Fruit fly (Drosophila melanogaster) whole organism, embryonic: ENCODE results near the gene CG10194.

Experiments
- Abd-B ChIP-seq: fragments of 200-800 bp; sonication (Bioruptor generic); optimal IDR thresholded peaks from 2 replicates; lab custom pipeline; 2018; ENCODE audit warnings: missing biosample characterization, mild to moderate bottlenecking, missing genetic modification characterization, moderate library complexity
- Awh ChIP-seq: fragments of 200-800 bp; sonication (Bioruptor generic); IDR thresholded peaks from 2 replicates; pipeline ENCODE4, ENCODE4 v1.3.6; 2022; ENCODE audit warnings: missing biosample characterization, missing genetic modification characterization
- Bgb ChIP-seq: fragments of 200-800 bp; sonication (Bioruptor generic); IDR thresholded peaks from 2 replicates; pipeline ENCODE4 v1.3.6; 2022; ENCODE audit warnings: missing biosample characterization, missing genetic modification characterization; ENCODE audit not compliant: partially characterized antibody
- Bteb2 ChIP-seq: fragments of 200-800 bp; sonication (Bioruptor generic); optimal IDR thresholded peaks from 2 replicates; lab custom pipeline; 2016; ENCODE audit warnings: missing biosample characterization, missing genetic modification characterization
- CG10654 ChIP-seq: fragments of 200-800 bp; sonication (Bioruptor generic); optimal IDR thresholded peaks from 2 replicates; lab custom pipeline; 2016; ENCODE audit warnings: missing biosample characterization, missing genetic modification characterization
- CG14965 ChIP-seq: fragments of 200-800 bp; sonication (Bioruptor generic); optimal IDR thresholded peaks from 2 replicates; lab custom pipeline; 2016; ENCODE audit warnings: missing biosample characterization, missing genetic modification characterization, borderline replicate concordance
- CG15696 ChIP-seq: fragments of 200-800 bp; sonication (Bioruptor generic); optimal IDR thresholded peaks from 2 replicates; lab custom pipeline; 2019; ENCODE audit warnings: missing biosample characterization, mild to moderate bottlenecking, missing genetic modification characterization, moderate library complexity
- CG1602 ChIP-seq: fragments of 200-800 bp; sonication (Bioruptor generic); optimal IDR thresholded peaks from 3 replicates; lab custom pipeline; 2016; ENCODE audit warnings: missing biosample characterization, missing genetic modification characterization
- CG17359 ChIP-seq: fragments of 200-800 bp; sonication (Bioruptor generic); optimal IDR thresholded peaks from 3 replicates; lab custom pipeline; 2018; ENCODE audit warnings: missing biosample characterization, mild to moderate bottlenecking, missing genetic modification characterization, moderate library complexity
- CG18476 ChIP-seq: fragments of 200-800 bp; sonication (Bioruptor generic); optimal IDR thresholded peaks from 2 replicates; lab custom pipeline; 2016; ENCODE audit warnings: missing biosample characterization, mild to moderate bottlenecking, missing genetic modification characterization
- CG2712 ChIP-seq: fragments of 200-800 bp; optimal IDR thresholded peaks from 3 replicates; lab custom pipeline; 2019; ENCODE audit warnings: missing biosample characterization, mild to moderate bottlenecking, missing genetic modification characterization, moderate library complexity
- CG30403 ChIP-seq: fragments of 200-800 bp; sonication (Bioruptor generic); optimal IDR thresholded peaks from 3 replicates; lab custom pipeline; 2016; ENCODE audit warnings: missing biosample characterization, missing genetic modification characterization
- CG32767 ChIP-seq: fragments of 200-800 bp; sonication (Bioruptor generic); IDR thresholded peaks from 2 replicates; pipeline ENCODE4 v1.3.6; 2022; ENCODE audit warnings: missing biosample characterization, missing genetic modification characterization
- CG34376 ChIP-seq: fragments of 200-800 bp; sonication (Bioruptor generic); optimal IDR thresholded peaks from 2 replicates; lab custom pipeline; 2018; ENCODE audit warnings: missing biosample characterization, mild to moderate bottlenecking, missing genetic modification characterization
- CG42726 ChIP-seq: fragments of 200-800 bp; sonication (Bioruptor generic); IDR thresholded peaks from 2 replicates; pipeline ENCODE4 v1.3.6; 2022; ENCODE audit warnings: missing biosample characterization, missing genetic modification characterization; ENCODE audit not compliant: partially characterized antibody
- CG4360 ChIP-seq: fragments of 200-800 bp; sonication (Bioruptor generic); IDR thresholded peaks from 2 replicates; pipeline ENCODE4 v1.3.6; 2022; ENCODE audit warnings: missing biosample characterization, missing genetic modification characterization
- CG5180 ChIP-seq: fragments of 200-800 bp; sonication (Bioruptor generic); optimal IDR thresholded peaks from 3 replicates; lab custom pipeline; 2017; ENCODE audit warnings: missing biosample characterization, missing genetic modification characterization, mild to moderate bottlenecking, moderate library complexity, missing genetic modification reagents
- CG6254 ChIP-seq: fragments of 200-800 bp; sonication (Bioruptor generic); optimal IDR thresholded peaks from 3 replicates; lab custom pipeline; 2017; ENCODE audit warnings: mild to moderate bottlenecking, missing biosample characterization, missing genetic modification reagents, missing genetic modification characterization
- CG9797 ChIP-seq: fragments of 200-800 bp; sonication (Bioruptor generic); optimal IDR thresholded peaks from 3 replicates; lab custom pipeline; 2018; ENCODE audit warnings: missing biosample characterization, mild to moderate bottlenecking, missing genetic modification characterization
- CG9817 ChIP-seq: fragments of 200-800 bp; sonication (Bioruptor generic); optimal IDR thresholded peaks from 2 replicates; lab custom pipeline; 2018; ENCODE audit warnings: missing biosample characterization, mild to moderate bottlenecking, missing genetic modification characterization, moderate library complexity
- Dbx ChIP-seq: fragments of 200-800 bp; sonication (Bioruptor generic); IDR thresholded peaks from 3 replicates; pipeline ENCODE4 v1.3.6; 2022; ENCODE audit warnings: missing biosample characterization, missing genetic modification characterization
- Dip3 ChIP-seq: fragments of 200-800 bp; sonication (Bioruptor generic); optimal IDR thresholded peaks from 3 replicates; lab custom pipeline; 2016; ENCODE audit warnings: missing biosample characterization, missing genetic modification characterization
- H2.0 ChIP-seq: fragments of 200-800 bp; sonication (Bioruptor generic); IDR thresholded peaks from 2 replicates; pipeline ENCODE4 v1.3.6; 2022; ENCODE audit warnings: missing biosample characterization, missing genetic modification characterization
- HLH54F ChIP-seq: fragments of 200-800 bp; sonication (Bioruptor generic); optimal IDR thresholded peaks from 3 replicates; lab custom pipeline; 2016; ENCODE audit warnings: missing biosample characterization, missing genetic modification characterization
- HmgD ChIP-seq: fragments of 200-800 bp; sonication (Bioruptor generic); optimal IDR thresholded peaks from 3 replicates; lab custom pipeline; 2016; ENCODE audit warnings: missing biosample characterization, missing genetic modification characterization
- Trl ChIP-seq, 3 experiments: fragments of >200 bp in 2 of 3; fragments of 200-800 bp in 1 of 3; sonication (Bioruptor generic) in 1 of 3; optimal IDR thresholded peaks; 2 replicates in 1 of 3; 3 replicates in 2 of 3; lab custom pipeline; 2016 to 2017; ENCODE audit warnings: missing biosample characterization in 1 of 3, missing genetic modification characterization in 1 of 3
- Vsx1 ChIP-seq: fragments of 200-800 bp; sonication (Bioruptor generic); optimal IDR thresholded peaks from 2 replicates; lab custom pipeline; 2017; ENCODE audit warnings: missing biosample characterization, mild to moderate bottlenecking, missing genetic modification characterization, missing genetic modification reagents
- ac ChIP-seq: fragments of 200-800 bp; sonication (Bioruptor generic); optimal IDR thresholded peaks from 3 replicates; lab custom pipeline; 2017; ENCODE audit warnings: missing biosample characterization, mild to moderate bottlenecking, missing genetic modification characterization
- ap ChIP-seq: fragments of 200-800 bp; sonication (Bioruptor generic); IDR thresholded peaks from 2 replicates; pipeline ENCODE4 v1.3.6; 2022; ENCODE audit warnings: missing biosample characterization, missing genetic modification characterization
- danr ChIP-seq: fragments of 200-800 bp; sonication (Bioruptor generic); IDR thresholded peaks from 2 replicates; pipeline ENCODE4 v1.3.6; 2022; ENCODE audit warnings: missing biosample characterization, missing genetic modification characterization
- dmrt11E ChIP-seq: fragments of 200-800 bp; sonication (Bioruptor generic); optimal IDR thresholded peaks from 3 replicates; lab custom pipeline; 2018; ENCODE audit warnings: missing biosample characterization, mild to moderate bottlenecking, missing genetic modification characterization, moderate library complexity
- dmrt99B ChIP-seq: fragments of 200-800 bp; sonication (Bioruptor generic); optimal IDR thresholded peaks from 2 replicates; lab custom pipeline; 2018; ENCODE audit warnings: missing biosample characterization, mild to moderate bottlenecking, missing genetic modification characterization, moderate library complexity
- eve ChIP-seq, 2 experiments: fragments of >200 bp; optimal IDR thresholded peaks; 2 replicates each; lab custom pipeline; 2017; ENCODE audit warnings: missing biosample characterization in 2 of 2, missing genetic modification characterization in 2 of 2
- gem ChIP-seq: fragments of 200-800 bp; sonication (Bioruptor generic); optimal IDR thresholded peaks from 2 replicates; lab custom pipeline; 2019; ENCODE audit warnings: missing biosample characterization, mild to moderate bottlenecking, missing genetic modification characterization, moderate library complexity
- grn ChIP-seq: fragments of 200-800 bp; sonication (Bioruptor generic); optimal IDR thresholded peaks from 3 replicates; lab custom pipeline; 2017; ENCODE audit warnings: missing biosample characterization, missing genetic modification characterization
- gsb ChIP-seq: fragments of 200-800 bp; sonication (Bioruptor generic); IDR thresholded peaks from 2 replicates; pipeline ENCODE4 v1.3.6; 2022; ENCODE audit warnings: missing biosample characterization, missing genetic modification characterization
- ind ChIP-seq: fragments of 200-800 bp; sonication (Bioruptor generic); optimal IDR thresholded peaks from 3 replicates; lab custom pipeline; 2016; ENCODE audit warnings: missing biosample characterization, missing genetic modification characterization
- jigr1 ChIP-seq: fragments of 200-800 bp; sonication (Bioruptor generic); IDR thresholded peaks from 3 replicates; pipeline ENCODE4 v1.3.6; 2022; ENCODE audit warnings: missing biosample characterization, missing genetic modification characterization
- ken ChIP-seq: fragments of 200-800 bp; sonication (Bioruptor generic); IDR thresholded peaks from 3 replicates; pipeline ENCODE4 v1.3.6; 2022; ENCODE audit warnings: missing biosample characterization, missing genetic modification characterization
- klu ChIP-seq: fragments of 200-800 bp; sonication (Bioruptor generic); IDR thresholded peaks from 2 replicates; pipeline ENCODE4 v1.3.6; 2022; ENCODE audit warnings: missing biosample characterization, missing genetic modification characterization
- lola ChIP-seq, 3 experiments: fragments of >200 bp in 2 of 3; fragments of 200-800 bp in 1 of 3; sonication (Bioruptor generic) in 1 of 3; optimal IDR thresholded peaks; 2 replicates each; lab custom pipeline; 2017 to 2019; ENCODE audit warnings: missing biosample characterization in 3 of 3, missing genetic modification characterization in 3 of 3, mild to moderate bottlenecking in 1 of 3, moderate library complexity in 1 of 3
- p53 ChIP-seq: fragments of 200-800 bp; sonication (Bioruptor generic); optimal IDR thresholded peaks from 2 replicates; lab custom pipeline; 2016; ENCODE audit warnings: missing biosample characterization, missing genetic modification characterization
- run ChIP-seq: fragments of 200-800 bp; sonication (Bioruptor generic); optimal IDR thresholded peaks from 3 replicates; lab custom pipeline; 2018; ENCODE audit warnings: missing biosample characterization, mild to moderate bottlenecking, missing genetic modification characterization
- sens-2 ChIP-seq: fragments of 200-800 bp; sonication (Bioruptor generic); IDR thresholded peaks from 2 replicates; pipeline ENCODE4 v1.3.6; 2022; ENCODE audit warnings: missing biosample characterization, missing genetic modification characterization
- shn ChIP-seq: fragments of 200-800 bp; sonication (Bioruptor generic); optimal IDR thresholded peaks from 3 replicates; lab custom pipeline; 2016; ENCODE audit warnings: missing biosample characterization, missing genetic modification characterization
- sob ChIP-seq: fragments of 200-800 bp; sonication (Bioruptor generic); IDR thresholded peaks from 2 replicates; pipeline ENCODE4 v1.3.6; 2022; ENCODE audit warnings: missing biosample characterization, missing genetic modification characterization
- ssp ChIP-seq: fragments of 200-800 bp; sonication (Bioruptor generic); IDR thresholded peaks from 2 replicates; pipeline ENCODE4 v1.3.6; 2022; ENCODE audit warnings: missing biosample characterization, missing genetic modification characterization
- tap ChIP-seq: fragments of 200-800 bp; optimal IDR thresholded peaks from 3 replicates; lab custom pipeline; 2019; ENCODE audit warnings: missing biosample characterization, mild to moderate bottlenecking, missing genetic modification characterization, moderate library complexity
- trh ChIP-seq: fragments of 200-800 bp; sonication (Bioruptor generic); optimal IDR thresholded peaks from 2 replicates; lab custom pipeline; 2016; ENCODE audit warnings: missing biosample characterization, missing genetic modification characterization

Gene CG10194

DNA sequence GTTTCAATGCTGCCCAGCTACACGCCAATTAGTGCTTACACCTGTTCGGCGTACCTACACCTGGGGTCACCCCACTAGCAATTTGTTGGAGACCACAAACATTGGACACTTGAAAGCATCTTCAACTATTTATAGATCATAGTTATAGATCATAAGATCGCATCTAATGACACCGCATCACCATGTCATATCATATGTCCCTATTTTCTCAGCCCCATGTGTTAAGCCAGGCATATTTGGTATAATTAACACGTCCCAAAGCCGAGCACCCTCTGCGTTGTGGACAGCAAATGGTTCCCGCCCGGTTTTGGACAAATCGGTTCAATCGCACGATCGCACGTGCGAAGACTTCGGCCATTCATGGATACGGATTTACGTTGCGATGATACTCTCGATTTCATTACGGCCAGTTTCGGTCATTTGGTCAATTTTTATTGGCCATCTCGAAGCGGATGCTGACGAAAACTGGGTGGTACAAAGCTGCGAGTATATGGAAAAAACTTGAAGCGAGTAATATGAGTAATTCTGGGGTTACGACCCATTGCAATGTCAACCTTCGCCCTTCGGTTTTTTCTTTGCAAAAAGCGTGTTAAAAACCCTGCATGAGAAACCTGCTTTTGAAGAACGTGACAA lies 50.2 kb downstream of the CG10194 start (continued):
- TF ChIP-seq CG18476 (GFP tag; lab: Kevin White, UChicago), result peak; percentile 53
- peak; percentile 62 for TF ChIP-seq CG9817 (tag; lab: Kevin White, UChicago)
- TF ChIP-seq CG30403 (GFP tag; lab: Kevin White, UChicago), result peak; percentile 91
- peak; percentile 37 for TF ChIP-seq CG5180 (GFP tag; lab: Kevin White, UChicago)
- TF ChIP-seq HmgD, result no peak
- TF ChIP-seq H2.0 (GFP tag; lab: Robert Waterston, UW), result peak; percentile 91
- 0 out of 2 replicates have a peak, but pooled peaks have one; percentile 36 for TF ChIP-seq danr (GFP tag; lab: Robert Waterston, UW)
- peak; percentile 63 for TF ChIP-seq CG10654 (GFP tag; lab: Kevin White, UChicago)
- peak; percentile 9 for TF ChIP-seq CG15696 (tag; lab: Kevin White, UChicago)
- peak; percentile 83 for TF ChIP-seq CG1602 (GFP tag; lab: Kevin White, UChicago)
- peak; percentile 58 for TF ChIP-seq Abd-B (GFP tag; lab: Kevin White, UChicago)
- peak; percentile 90 for TF ChIP-seq CG32767
- peak; percentile 88 for TF ChIP-seq HLH54F (GFP tag; lab: Kevin White, UChicago)
- TF ChIP-seq lola (GFP tag; optimal IDR thresholded peaks at IDR 0.05; lab: Kevin White, UChicago), result peak in 1 of 3 experiments; percentile 68
- TF ChIP-seq Bteb2 (GFP tag; lab: Kevin White, UChicago), result peak; percentile 50
- TF ChIP-seq dmrt99B (tag; lab: Kevin White, UChicago), result peak; percentile 92
- peak; percentile 50; the same call in 1 of the 2 replicates for TF ChIP-seq ssp
- peak; percentile 46 for TF ChIP-seq CG6254 (GFP tag; lab: Kevin White, UChicago)
- TF ChIP-seq ken, result peak; percentile 92
- no peak for TF ChIP-seq Trl (optimal IDR thresholded peaks at IDR 0.05; lab: Kevin White, UChicago)
- peak; percentile 59 for TF ChIP-seq Trl (GFP tag; optimal IDR thresholded peaks at IDR 0.05; lab: Kevin White, UChicago)
- TF ChIP-seq Vsx1, result peak; percentile 67
- peak; percentile 32; the same call in 1 of the 2 replicates for TF ChIP-seq klu (GFP tag; lab: Robert Waterston, UW)
- TF ChIP-seq CG34376 (GFP tag; lab: Kevin White, UChicago), result no peak
- peak; percentile 88 for TF ChIP-seq Awh (GFP tag; lab: Robert Waterston, UW)
- TF ChIP-seq ind (GFP tag; lab: Kevin White, UChicago), result peak; percentile 77
- TF ChIP-seq Dbx (GFP tag; lab: Robert Waterston, UW), result peak; percentile 89
- TF ChIP-seq gem (tag; lab: Kevin White, UChicago), result peak; percentile 84
- TF ChIP-seq sens-2 (GFP tag; lab: Robert Waterston, UW), result peak; percentile 52; the same call in 1 of the 2 replicates
- TF ChIP-seq grn (GFP tag; lab: Kevin White, UChicago), result no peak
- TF ChIP-seq p53 (GFP tag; lab: Kevin White, UChicago), result peak; percentile 49
- no peak for TF ChIP-seq Bgb (GFP tag; lab: Robert Waterston, UW)
- peak; percentile 25 for TF ChIP-seq ac
- no peak for TF ChIP-seq CG42726
- 0 out of 2 replicates have a peak, but pooled peaks have one; percentile 49 for TF ChIP-seq ap (GFP tag; lab: Robert Waterston, UW)
- TF ChIP-seq jigr1, result 0 out of 3 replicates have a peak, but pooled peaks have one; percentile 52
- TF ChIP-seq run, result peak; percentile 90
- peak; percentile 49 for TF ChIP-seq Dip3 (GFP tag; lab: Kevin White, UChicago)
- peak; percentile 82 for TF ChIP-seq CG17359 (tag; lab: Kevin White, UChicago)
- TF ChIP-seq gsb, result peak; percentile 52
- peak; percentile 64 for TF ChIP-seq sob
- no peak for TF ChIP-seq CG14965
- peak; percentile 72 for TF ChIP-seq tap (tag; lab: Kevin White, UChicago)
- peak; percentile 25 for TF ChIP-seq trh (GFP tag; lab: Kevin White, UChicago)
- peak; percentile 75 for TF ChIP-seq CG2712 (tag; lab: Kevin White, UChicago)
- TF ChIP-seq shn, result peak; percentile 31
- TF ChIP-seq CG9797 (GFP tag; lab: Kevin White, UChicago), result no peak
- TF ChIP-seq dmrt11E (tag; lab: Kevin White, UChicago), result peak; percentile 67
- no peak for TF ChIP-seq eve (GFP tag; optimal IDR thresholded peaks at IDR 0.05; lab: Kevin White, UChicago)
- no peak for TF ChIP-seq CG4360
